Worm (Caenorhabditis elegans) whole organism, early embryonic: ENCODE measurements around the gene tag-120.

Experiments
- B0310.2 ChIP-seq: sonication (generic microtip); optimal IDR thresholded peaks from 2 replicates; lab custom pipeline; 2016; ENCODE audit warnings: mild to moderate bottlenecking, missing genetic modification characterization, missing compliant biosample characterization
- aly-1 ChIP-seq: sonication (generic microtip); optimal IDR thresholded peaks from 2 replicates; lab custom pipeline; 2016; ENCODE audit warnings: missing genetic modification characterization, missing compliant biosample characterization
- ama-1 ChIP-seq: fragments of 150-350 bp; optimal IDR thresholded peaks from 2 replicates; lab custom pipeline; 2014
- ceh-13 ChIP-seq: fragments of 200-800 bp; sonication (Bioruptor generic); optimal IDR thresholded peaks from 2 replicates; lab custom pipeline; 2018; ENCODE audit warnings: mild to moderate bottlenecking, missing genetic modification characterization, missing compliant biosample characterization
- ets-7 ChIP-seq: sonication (generic microtip); optimal IDR thresholded peaks from 2 replicates; lab custom pipeline; 2016; ENCODE audit warnings: missing genotype, missing genetic modification characterization, missing compliant biosample characterization
- flt-1 ChIP-seq: fragments of 200-800 bp; sonication (Bioruptor generic); IDR thresholded peaks from 2 replicates; pipeline ENCODE4 v1.3.6; 2022; ENCODE audit warnings: missing genetic modification characterization, missing compliant biosample characterization
- hmbx-1 ChIP-seq: sonication (generic microtip); optimal IDR thresholded peaks from 2 replicates; lab custom pipeline; 2016; ENCODE audit warnings: mild to moderate bottlenecking, missing genetic modification characterization, missing compliant biosample characterization
- hmg-4 ChIP-seq: fragments of 200-800 bp; sonication (Bioruptor generic); optimal IDR thresholded peaks from 2 replicates; lab custom pipeline; 2018; ENCODE audit warnings: mild to moderate bottlenecking, missing genetic modification characterization, missing compliant biosample characterization
- hnd-1 ChIP-seq: sonication (generic microtip); optimal IDR thresholded peaks from 2 replicates; lab custom pipeline; 2016; ENCODE audit warnings: missing genetic modification characterization, missing compliant biosample characterization
- pes-1 ChIP-seq: fragments of 200-800 bp; sonication (Bioruptor generic); IDR thresholded peaks from 2 replicates; pipeline ENCODE4 v1.3.6; 2022; ENCODE audit warnings: missing genetic modification reagents, missing genetic modification characterization, missing compliant biosample characterization
- sea-1 ChIP-seq: fragments of 200-800 bp; sonication (Bioruptor generic); conservative IDR thresholded peaks from 2 replicates; pipeline ENCODE4 v1.3.6; 2022; ENCODE audit warnings: missing genetic modification characterization, missing compliant biosample characterization
- tbx-11 ChIP-seq: fragments of 200-800 bp; sonication (Bioruptor generic); IDR thresholded peaks from 2 replicates; pipeline ENCODE4 v1.3.6; 2022; ENCODE audit warnings: missing genetic modification characterization, missing compliant biosample characterization
- tbx-37 ChIP-seq: fragments of 200-800 bp; sonication (Bioruptor generic); conservative IDR thresholded peaks from 2 replicates; pipeline ENCODE4 v1.3.6; 2022; ENCODE audit warnings: missing genetic modification reagents, missing genetic modification characterization, missing compliant biosample characterization
- tra-4 ChIP-seq: sonication (generic microtip); optimal IDR thresholded peaks from 2 replicates; lab custom pipeline; 2017; ENCODE audit warnings: missing genetic modification characterization, missing compliant biosample characterization

- no peak for TF ChIP-seq ama-1 (lab: Kevin White, UChicago)
- TF ChIP-seq pes-1 (GFP tag; lab: Robert Waterston, UW): no peak
- TF ChIP-seq flt-1 (GFP tag; lab: Robert Waterston, UW): no peak
- TF ChIP-seq hnd-1: no peak
- no peak for TF ChIP-seq ceh-13
- no peak for TF ChIP-seq aly-1
- no peak for TF ChIP-seq hmg-4
- TF ChIP-seq B0310.2 (tag; lab: Kevin White, UChicago): no peak
- no peak for TF ChIP-seq sea-1 (GFP tag; lab: Robert Waterston, UW)
- TF ChIP-seq tra-4 (tag; lab: Kevin White, UChicago): no peak
- no peak for TF ChIP-seq ets-7 (tag; lab: Kevin White, UChicago)
- TF ChIP-seq tbx-11 (GFP tag; lab: Robert Waterston, UW): no peak
- no peak for TF ChIP-seq hmbx-1 (tag; lab: Kevin White, UChicago)
- no peak for TF ChIP-seq tbx-37 (GFP tag; lab: Robert Waterston, UW)
Observed at ce11 chrV:9664620-9665019, 45.0 kb downstream of the tag-120 start.
